Worm (Caenorhabditis elegans) whole organism, L4/young adult: ENCODE measurements around the gene F09C6.15.

Experiments used
- W03F9.2 ChIP-seq: fragments of 150-350 bp; optimal IDR thresholded peaks from 2 replicates; lab custom pipeline; 2014; ENCODE audit warnings: missing biosample characterization, missing genetic modification characterization
- dao-5 ChIP-seq: sonication (generic microtip); optimal IDR thresholded peaks from 2 replicates; lab custom pipeline; 2016; ENCODE audit warnings: missing genotype, missing genetic modification characterization, moderate library complexity, missing compliant biosample characterization
- him-1 ChIP-seq: sonication (generic microtip); optimal IDR thresholded peaks from 2 replicates; lab custom pipeline; 2016; ENCODE audit warnings: missing genotype, missing genetic modification reagents, missing genetic modification characterization, missing compliant biosample characterization

DNA sequence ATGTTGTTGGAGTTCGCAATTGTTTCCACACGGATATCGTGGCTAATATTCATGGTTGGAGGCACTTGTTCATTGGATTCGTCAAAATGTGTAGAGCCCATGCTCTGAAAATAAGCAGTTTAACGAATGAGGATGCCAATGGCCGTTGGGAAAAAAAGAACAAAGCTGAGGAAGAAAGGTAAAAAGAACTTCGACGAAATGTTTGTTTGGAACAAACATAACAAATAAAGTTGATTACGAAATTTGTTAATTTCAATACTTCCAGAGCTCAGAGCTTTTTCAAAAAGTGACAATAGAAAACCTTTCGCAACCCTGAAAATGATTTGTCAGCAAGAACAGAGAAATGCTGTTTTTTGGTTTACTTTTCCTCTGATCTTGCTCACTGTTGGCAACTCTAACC lies 13.5 kb upstream of the F09C6.15 start, which contains the start of gene F09C6.3:
- TF ChIP-seq W03F9.2 (tag; lab: Kevin White, UChicago) = no peak
- TF ChIP-seq him-1 = no peak
- TF ChIP-seq dao-5 (tag; lab: Kevin White, UChicago) = no peak
